Worm (Caenorhabditis elegans) whole organism, mixed stage, embryonic: ENCODE data around the gene fbxc-44.

Experiments used
- blmp-1 ChIP-seq: fragments of 150-350 bp; optimal IDR thresholded peaks from 2 replicates; lab custom pipeline; 2014; ENCODE audit warnings: missing biosample characterization, missing genetic modification characterization
- ces-1 ChIP-seq: fragments of 150-350 bp; optimal IDR thresholded peaks from 2 replicates; lab custom pipeline; 2014; ENCODE audit warnings: missing biosample characterization, missing genetic modification reagents, missing genetic modification characterization
- elt-3 ChIP-seq: fragments of 150-350 bp; optimal IDR thresholded peaks from 2 replicates; lab custom pipeline; 2014; ENCODE audit warnings: missing biosample characterization, missing genetic modification characterization
- flh-1 ChIP-seq: fragments of 200-800 bp; sonication (Bioruptor generic); optimal IDR thresholded peaks from 2 replicates; lab custom pipeline; 2018; ENCODE audit warnings: mild to moderate bottlenecking, missing genetic modification characterization, moderate library complexity, missing compliant biosample characterization
- ham-2 ChIP-seq: fragments of 200-800 bp; sonication (Bioruptor generic); optimal IDR thresholded peaks from 2 replicates; lab custom pipeline; 2018; ENCODE audit warnings: mild to moderate bottlenecking, missing genetic modification characterization, missing compliant biosample characterization
- nhr-12 ChIP-seq: fragments of 150-350 bp; optimal IDR thresholded peaks from 2 replicates; lab custom pipeline; 2014; ENCODE audit warnings: missing biosample characterization, missing genetic modification characterization
- nhr-237 ChIP-seq: fragments of 150-350 bp; optimal IDR thresholded peaks from 2 replicates; lab custom pipeline; 2014; ENCODE audit warnings: missing biosample characterization, missing genetic modification characterization
- snpc-4 ChIP-seq: fragments of 150-350 bp; optimal IDR thresholded peaks from 2 replicates; lab custom pipeline; 2014; ENCODE audit warnings: missing biosample characterization, missing genetic modification characterization
- unc-39 ChIP-seq: fragments of 150-350 bp; optimal IDR thresholded peaks from 2 replicates; lab custom pipeline; 2014; ENCODE audit warnings: missing biosample characterization, missing genetic modification characterization
- unc-62 ChIP-seq: fragments of 150-350 bp; optimal IDR thresholded peaks from 2 replicates; lab custom pipeline; 2014; ENCODE audit warnings: missing biosample characterization, missing genetic modification reagents, missing genetic modification characterization

ce11 chrII:4281743-4282142 is 44.2 kb upstream of the fbxc-44 start, which contains the start of gene C01F1.5:
- no peak for TF ChIP-seq ham-2
- no peak for TF ChIP-seq flh-1 (GFP tag; lab: Kevin White, UChicago)
- no peak for TF ChIP-seq snpc-4
- no peak for TF ChIP-seq unc-39 (tag; lab: Kevin White, UChicago)
- no peak for TF ChIP-seq blmp-1 (tag; lab: Kevin White, UChicago)
- no peak for TF ChIP-seq unc-62 (GFP tag; lab: Kevin White, UChicago)
- no peak for TF ChIP-seq nhr-237 (tag; lab: Kevin White, UChicago)
- TF ChIP-seq elt-3: no peak
- no peak for TF ChIP-seq ces-1 (GFP tag; lab: Kevin White, UChicago)
- TF ChIP-seq nhr-12 (tag; lab: Kevin White, UChicago): no peak
